Worm (Caenorhabditis elegans): ENCODE measurements around the gene C15B12.8.

DNA sequence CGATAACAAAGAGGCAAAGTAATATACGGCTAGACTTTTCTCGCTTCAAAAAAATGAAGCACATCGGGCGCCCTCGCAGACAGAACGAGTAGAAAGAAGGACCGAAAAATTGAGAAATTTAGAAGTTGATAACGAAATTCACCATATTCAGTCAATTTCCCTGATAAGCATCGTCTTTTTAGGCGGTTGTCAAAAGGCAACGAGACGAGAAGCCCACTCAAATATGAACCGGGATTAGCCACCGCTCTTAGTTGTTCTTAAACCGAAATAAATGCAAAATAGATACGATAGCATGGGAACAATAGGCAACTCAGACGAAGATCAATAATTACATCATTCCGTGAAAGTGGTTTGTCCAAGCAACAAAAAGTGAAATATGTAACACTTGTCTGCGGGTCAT lies 29.1 kb downstream of the C15B12.8 start:
- no peak for TF ChIP-seq flt-1 (GFP tag; IDR thresholded peaks at IDR 0.05)
- TF ChIP-seq hnd-1 (tag; optimal IDR thresholded peaks at IDR 0.05): no peak
- TF ChIP-seq sea-1 (GFP tag; conservative IDR thresholded peaks at IDR 0.05): no peak
- TF ChIP-seq tbx-37 (GFP tag; conservative IDR thresholded peaks at IDR 0.05): no peak
- TF ChIP-seq aly-1 (tag; optimal IDR thresholded peaks at IDR 0.05): no peak
- no peak for TF ChIP-seq ceh-36 (tag; optimal IDR thresholded peaks at IDR 0.05)
- no peak for TF ChIP-seq B0310.2 (tag; optimal IDR thresholded peaks at IDR 0.05)
- no peak for TF ChIP-seq tbx-11 (GFP tag; IDR thresholded peaks at IDR 0.05)

Measured in whole organism, early embryonic.